Worm (Caenorhabditis elegans) whole organism, L4 larva: ENCODE data around the gene F13E9.11.

Experiments used
- Y48G9A.11 ChIP-seq: fragments of 200-800 bp; sonication (Bioruptor generic); IDR thresholded peaks from 2 replicates; pipeline ENCODE4 v1.3.6; 2022; ENCODE audit warnings: missing genetic modification reagents, missing genetic modification characterization, missing compliant biosample characterization
- ZK546.5 ChIP-seq, 2 experiments: sonication (generic microtip); optimal IDR thresholded peaks; 2 replicates each; lab custom pipeline; 2017; ENCODE audit warnings: missing biosample characterization in 2 of 2, missing genetic modification characterization in 2 of 2
- aha-1 ChIP-seq: fragments of 150-350 bp; peaks from one replicate; lab custom pipeline; 2014; ENCODE audit warnings: missing biosample characterization, missing genetic modification characterization
- ama-1 ChIP-seq: fragments of 150-350 bp; optimal IDR thresholded peaks from 2 replicates; lab custom pipeline; 2014; ENCODE audit warnings: inconsistent platforms, mixed read lengths
- dmd-9 ChIP-seq: fragments of 200-800 bp; sonication (Bioruptor generic); IDR thresholded peaks from 2 replicates; pipeline ENCODE4 v1.3.6; 2022; ENCODE audit warnings: missing genetic modification reagents, missing genetic modification characterization, missing compliant biosample characterization
- dpl-1 ChIP-seq: fragments of 150-350 bp; optimal IDR thresholded peaks from 2 replicates; lab custom pipeline; 2014; ENCODE audit warnings: missing biosample characterization, missing genetic modification reagents, missing genetic modification characterization
- egl-43 ChIP-seq: fragments of 200-800 bp; sonication (Bioruptor generic); IDR thresholded peaks from 2 replicates; pipeline ENCODE4 v1.3.6; 2022; ENCODE audit warnings: missing genetic modification reagents, missing genetic modification characterization, missing compliant biosample characterization
- lin-13 ChIP-seq: fragments of 150-350 bp; optimal IDR thresholded peaks from 2 replicates; lab custom pipeline; 2014; ENCODE audit warnings: missing biosample characterization, missing genetic modification reagents, missing genetic modification characterization
- madf-5 ChIP-seq, 2 experiments: fragments of 200-800 bp; sonication (Bioruptor generic); IDR thresholded peaks; 2 replicates each; pipeline ENCODE4 v1.3.6; 2022; ENCODE audit warnings: missing compliant biosample characterization in 2 of 2, missing genetic modification characterization in 2 of 2
- nhr-6 ChIP-seq: fragments of 150-350 bp; optimal IDR thresholded peaks from 2 replicates; lab custom pipeline; 2014; ENCODE audit warnings: missing biosample characterization, missing genetic modification characterization
- saeg-2 ChIP-seq: fragments of 200-800 bp; sonication (Bioruptor generic); IDR thresholded peaks from 2 replicates; pipeline ENCODE4 v1.3.6; 2022; ENCODE audit warnings: missing genetic modification reagents, missing genetic modification characterization, missing compliant biosample characterization
- skn-1 ChIP-seq: fragments of 150-350 bp; optimal IDR thresholded peaks from 2 replicates; lab custom pipeline; 2014; ENCODE audit warnings: missing biosample characterization, missing genetic modification characterization
- zip-2 ChIP-seq: fragments of 150-350 bp; optimal IDR thresholded peaks from 2 replicates; lab custom pipeline; 2014; ENCODE audit warnings: missing biosample characterization, missing genetic modification characterization
- ztf-7 ChIP-seq: fragments of 150-350 bp; optimal IDR thresholded peaks from 2 replicates; lab custom pipeline; 2014; ENCODE audit warnings: missing biosample characterization, missing genetic modification characterization

DNA sequence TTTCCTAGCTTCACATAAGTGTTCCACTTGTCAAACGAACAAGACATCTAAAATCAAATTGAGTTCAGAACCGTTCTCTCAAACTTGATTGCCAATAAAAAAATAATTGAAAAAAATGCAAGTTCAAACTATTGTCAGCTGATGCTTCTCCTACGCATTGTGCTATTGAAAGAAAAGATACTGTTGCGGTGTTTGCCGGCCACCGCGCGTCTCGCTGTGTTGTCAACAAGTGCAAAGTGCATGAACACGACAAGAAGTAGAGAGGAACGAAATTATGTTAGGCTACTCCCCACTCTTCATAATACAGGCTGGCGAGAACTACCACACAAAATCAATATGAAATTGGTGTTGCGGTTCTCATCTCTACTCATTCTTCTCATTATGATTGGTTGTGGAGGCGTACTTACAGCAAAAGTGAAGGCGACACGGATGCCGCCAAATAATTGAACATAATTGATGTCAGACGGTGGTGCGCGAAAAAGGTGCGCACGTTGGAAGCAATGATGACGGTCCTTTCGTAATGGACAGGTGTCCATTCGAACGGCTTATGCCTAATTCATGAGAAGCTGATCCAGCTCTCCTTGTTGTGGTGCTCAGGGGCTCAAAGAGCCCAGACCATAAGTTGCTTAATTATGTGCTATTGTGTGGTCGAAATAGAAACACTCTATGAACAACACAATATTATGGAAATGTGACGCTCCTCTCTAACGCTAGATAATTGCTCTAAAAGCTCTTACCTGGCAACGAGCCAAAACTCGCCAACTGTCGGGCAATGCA lies 1.4 kb downstream of the F13E9.11 start:
- TF ChIP-seq ztf-7: no peak
- no peak for TF ChIP-seq ama-1 (lab: Kevin White, UChicago)
- no peak for TF ChIP-seq skn-1 (tag; lab: Kevin White, UChicago)
- no peak for TF ChIP-seq aha-1 (tag; lab: Kevin White, UChicago)
- no peak for TF ChIP-seq dpl-1 (GFP tag; lab: Kevin White, UChicago)
- no peak for TF ChIP-seq madf-5 (GFP tag; IDR thresholded peaks at IDR 0.05; lab: Robert Waterston, UW)
- TF ChIP-seq zip-2: no peak
- TF ChIP-seq dmd-9 (GFP tag; lab: Robert Waterston, UW): no peak
- TF ChIP-seq nhr-6 (tag; lab: Kevin White, UChicago): no peak
- TF ChIP-seq ZK546.5 (tag; optimal IDR thresholded peaks at IDR 0.05; lab: Kevin White, UChicago): no peak
- no peak for TF ChIP-seq Y48G9A.11 (GFP tag; lab: Robert Waterston, UW)
- TF ChIP-seq lin-13: no peak
- TF ChIP-seq egl-43: no peak
- TF ChIP-seq saeg-2: no peak
